Worm (Caenorhabditis elegans) whole organism, L2 larva: ENCODE measurements around the gene F35H8.1.

ENCODE experiments used
- C34F6.9 ChIP-seq: fragments of 150-350 bp; optimal IDR thresholded peaks from 2 replicates; lab custom pipeline; 2014; ENCODE audit warnings: missing biosample characterization, missing genetic modification characterization
- F13H6.1 ChIP-seq: sonication (generic microtip); optimal IDR thresholded peaks from 2 replicates; lab custom pipeline; 2016; ENCODE audit warnings: missing genetic modification characterization, missing compliant biosample characterization
- R02D3.7 ChIP-seq: fragments of 150-350 bp; optimal IDR thresholded peaks from 2 replicates; lab custom pipeline; 2014; ENCODE audit warnings: missing biosample characterization, missing genetic modification characterization
- Y55F3AM.14 ChIP-seq: fragments of 200-800 bp; sonication (Bioruptor generic); optimal IDR thresholded peaks from 2 replicates; lab custom pipeline; 2018; ENCODE audit warnings: mild to moderate bottlenecking, missing genetic modification characterization, missing compliant biosample characterization
- ZK546.5 ChIP-seq: sonication (generic microtip); optimal IDR thresholded peaks from 2 replicates; lab custom pipeline; 2017; ENCODE audit warnings: missing biosample characterization, missing genetic modification characterization
- alr-1 ChIP-seq: fragments of 150-350 bp; optimal IDR thresholded peaks from 2 replicates; lab custom pipeline; 2014; ENCODE audit warnings: missing biosample characterization, missing genetic modification characterization
- aly-2 ChIP-seq: fragments of 150-350 bp; optimal IDR thresholded peaks from 2 replicates; lab custom pipeline; 2014; ENCODE audit warnings: missing biosample characterization, missing genetic modification characterization
- ama-1 ChIP-seq: fragments of 150-350 bp; optimal IDR thresholded peaks from 2 replicates; lab custom pipeline; 2018; ENCODE audit warnings: inconsistent platforms
- blmp-1 ChIP-seq: sonication (generic microtip); optimal IDR thresholded peaks from 2 replicates; lab custom pipeline; 2017; ENCODE audit warnings: missing genetic modification characterization, mild to moderate bottlenecking, missing compliant biosample characterization, antibody characterized with exemption, moderate library complexity; ENCODE audit not compliant: insufficient read depth
- ceh-16 ChIP-seq: fragments of 150-350 bp; optimal IDR thresholded peaks from 2 replicates; lab custom pipeline; 2014; ENCODE audit warnings: missing biosample characterization, missing genetic modification characterization
- crh-2 ChIP-seq: sonication (generic microtip); optimal IDR thresholded peaks from 2 replicates; lab custom pipeline; 2017; ENCODE audit warnings: missing biosample characterization, missing genetic modification characterization
- dmd-4 ChIP-seq: sonication (generic microtip); optimal IDR thresholded peaks from 2 replicates; lab custom pipeline; 2017; ENCODE audit warnings: missing biosample characterization, missing genetic modification characterization
- egl-27 ChIP-seq: sonication (generic microtip); optimal IDR thresholded peaks from 3 replicates; lab custom pipeline; 2017; ENCODE audit warnings: missing biosample characterization, missing genetic modification reagents, missing genetic modification characterization
- elt-1 ChIP-seq: fragments of 150-350 bp; optimal IDR thresholded peaks from 2 replicates; lab custom pipeline; 2014; ENCODE audit warnings: missing biosample characterization, missing genetic modification characterization
- elt-3 ChIP-seq: sonication (generic microtip); optimal IDR thresholded peaks from 2 replicates; lab custom pipeline; 2017; ENCODE audit warnings: missing biosample characterization, missing genetic modification characterization
- fos-1 ChIP-seq: fragments of 150-350 bp; optimal IDR thresholded peaks from 2 replicates; lab custom pipeline; 2014; ENCODE audit warnings: missing biosample characterization, missing genetic modification characterization
- gmeb-1 ChIP-seq: fragments of 150-350 bp; optimal IDR thresholded peaks from 2 replicates; lab custom pipeline; 2014; ENCODE audit warnings: missing biosample characterization, missing genetic modification characterization
- lin-11 ChIP-seq: fragments of 150-350 bp; sonication (generic microtip); optimal IDR thresholded peaks from 2 replicates; lab custom pipeline; 2014; ENCODE audit warnings: missing biosample characterization, missing genetic modification characterization, inconsistent platforms, mixed read lengths
- lin-13 ChIP-seq: fragments of 150-350 bp; optimal IDR thresholded peaks from 2 replicates; lab custom pipeline; 2014; ENCODE audit warnings: missing biosample characterization, missing genetic modification reagents, missing genetic modification characterization
- lin-39 ChIP-seq: fragments of 150-350 bp; optimal IDR thresholded peaks from 2 replicates; lab custom pipeline; 2014; ENCODE audit warnings: missing biosample characterization, missing genetic modification reagents, missing genetic modification characterization
- lsy-2 ChIP-seq, 2 experiments: fragments of 150-350 bp in 1 of 2; sonication (generic microtip) in 1 of 2; optimal IDR thresholded peaks; 2 replicates each; lab custom pipeline; 2014 to 2017; ENCODE audit warnings: missing biosample characterization in 2 of 2, missing genetic modification characterization in 2 of 2
- mab-5 ChIP-seq: fragments of 150-350 bp; optimal IDR thresholded peaks from 2 replicates; lab custom pipeline; 2014; ENCODE audit warnings: missing biosample characterization, missing genetic modification characterization
- mbf-1 ChIP-seq: sonication (generic microtip); optimal IDR thresholded peaks from 2 replicates; lab custom pipeline; 2017; ENCODE audit warnings: missing biosample characterization, missing genetic modification characterization
- mdl-1 ChIP-seq, 2 experiments: fragments of 150-350 bp in 1 of 2; sonication (generic microtip) in 1 of 2; optimal IDR thresholded peaks; 2 replicates each; lab custom pipeline; 2017; ENCODE audit warnings: missing biosample characterization in 2 of 2, missing genetic modification characterization in 2 of 2
- nhr-10 ChIP-seq: sonication (generic microtip); optimal IDR thresholded peaks from 2 replicates; lab custom pipeline; 2017; ENCODE audit warnings: missing biosample characterization, missing genetic modification characterization
- nhr-11 ChIP-seq: fragments of 150-350 bp; optimal IDR thresholded peaks from 2 replicates; lab custom pipeline; 2014; ENCODE audit warnings: missing biosample characterization, missing genetic modification characterization
- nhr-12 ChIP-seq: fragments of 150-350 bp; optimal IDR thresholded peaks from 2 replicates; lab custom pipeline; 2014; ENCODE audit warnings: missing biosample characterization, missing genetic modification characterization
- nhr-129 ChIP-seq: fragments of 150-350 bp; optimal IDR thresholded peaks from 2 replicates; lab custom pipeline; 2014; ENCODE audit warnings: missing biosample characterization, missing genetic modification characterization
- nhr-21 ChIP-seq: fragments of 150-350 bp; optimal IDR thresholded peaks from 2 replicates; lab custom pipeline; 2014; ENCODE audit warnings: missing biosample characterization, missing genetic modification characterization
- nhr-23 ChIP-seq: fragments of 150-350 bp; optimal IDR thresholded peaks from 2 replicates; lab custom pipeline; 2014; ENCODE audit warnings: missing biosample characterization, missing genetic modification reagents, missing genetic modification characterization
- nhr-237 ChIP-seq: fragments of 150-350 bp; optimal IDR thresholded peaks from 2 replicates; lab custom pipeline; 2014; ENCODE audit warnings: missing biosample characterization, missing genetic modification characterization
- nhr-25 ChIP-seq: fragments of 150-350 bp; sonication (generic microtip); optimal IDR thresholded peaks from 3 replicates; lab custom pipeline; 2014; ENCODE audit warnings: missing biosample characterization, missing genetic modification characterization
- nhr-6 ChIP-seq: fragments of 150-350 bp; optimal IDR thresholded peaks from 2 replicates; lab custom pipeline; 2014; ENCODE audit warnings: missing biosample characterization, missing genetic modification characterization
- peb-1 ChIP-seq: fragments of 150-350 bp; optimal IDR thresholded peaks from 2 replicates; lab custom pipeline; 2014; ENCODE audit warnings: missing biosample characterization, missing genetic modification characterization
- sem-4 ChIP-seq: fragments of 150-350 bp; optimal IDR thresholded peaks from 2 replicates; lab custom pipeline; 2014; ENCODE audit warnings: missing biosample characterization, missing genetic modification reagents, missing genetic modification characterization
- skn-1 ChIP-seq: sonication (generic microtip); optimal IDR thresholded peaks from 2 replicates; lab custom pipeline; 2017; ENCODE audit warnings: missing biosample characterization, missing genetic modification characterization
- sma-3 ChIP-seq: sonication (generic microtip); optimal IDR thresholded peaks from 2 replicates; lab custom pipeline; 2016; ENCODE audit warnings: missing genetic modification reagents, missing genetic modification characterization, missing compliant biosample characterization
- sma-9 ChIP-seq, 2 experiments: fragments of 150-350 bp in 1 of 2; sonication (generic microtip) in 1 of 2; optimal IDR thresholded peaks; 2 replicates each; lab custom pipeline; 2014 to 2016; ENCODE audit warnings: missing genetic modification characterization in 2 of 2, mild to moderate bottlenecking in 1 of 2, missing biosample characterization in 1 of 2, missing compliant biosample characterization in 1 of 2, missing genetic modification reagents in 1 of 2, moderate library complexity in 1 of 2
- snpc-4 ChIP-seq: fragments of 150-350 bp; optimal IDR thresholded peaks from 2 replicates; lab custom pipeline; 2014; ENCODE audit warnings: missing biosample characterization, missing genetic modification characterization
- unc-39 ChIP-seq: fragments of 150-350 bp; optimal IDR thresholded peaks from 2 replicates; lab custom pipeline; 2014; ENCODE audit warnings: missing biosample characterization, missing genetic modification characterization
- unc-55 ChIP-seq: fragments of 150-350 bp; sonication (generic microtip); optimal IDR thresholded peaks from 3 replicates; lab custom pipeline; 2014; ENCODE audit warnings: missing biosample characterization, missing genetic modification reagents, missing genetic modification characterization
- unc-62 ChIP-seq: fragments of 150-350 bp; optimal IDR thresholded peaks from 2 replicates; lab custom pipeline; 2014; ENCODE audit warnings: missing biosample characterization, missing genetic modification reagents, missing genetic modification characterization
- zag-1 ChIP-seq: fragments of 150-350 bp; optimal IDR thresholded peaks from 2 replicates; lab custom pipeline; 2014; ENCODE audit warnings: missing biosample characterization, missing genetic modification characterization
- ztf-1 ChIP-seq: fragments of 200-800 bp; sonication (Bioruptor generic); conservative IDR thresholded peaks from 2 replicates; pipeline ENCODE4 v1.3.6; 2022; ENCODE audit warnings: missing genetic modification characterization, missing compliant biosample characterization
- ztf-11 ChIP-seq: sonication (generic microtip); optimal IDR thresholded peaks from 2 replicates; lab custom pipeline; 2017; ENCODE audit warnings: missing biosample characterization, missing genetic modification characterization
- ztf-4 ChIP-seq: fragments of 150-350 bp; optimal IDR thresholded peaks from 2 replicates; lab custom pipeline; 2014; ENCODE audit warnings: missing biosample characterization, missing genetic modification characterization

F35H8.1 gene

DNA sequence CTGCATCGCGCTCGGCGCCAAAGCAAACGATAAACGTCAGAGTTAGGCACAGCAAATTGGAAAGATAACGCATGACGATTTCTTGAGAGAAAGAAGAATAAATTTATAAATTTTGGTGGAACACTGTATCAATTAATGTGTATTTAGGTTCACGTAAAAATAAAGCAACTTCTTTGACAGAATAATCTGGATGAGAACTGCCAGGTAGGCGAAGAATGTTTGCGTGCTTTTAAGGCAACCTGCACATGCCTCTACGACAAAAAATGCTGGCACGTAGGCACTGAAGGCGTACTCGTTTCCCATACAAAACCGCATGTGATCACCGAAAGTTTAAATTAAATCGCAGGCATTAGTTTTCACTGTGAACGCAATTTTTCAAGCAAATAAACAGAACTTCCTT is at the start of gene F35H8.1:
TSS of gene F35H8.1 (minus strand) at position 101 of the 400 bp plus-strand sequence.
- no peak for TF ChIP-seq ceh-16 (tag; lab: Kevin White, UChicago)
- TF ChIP-seq zag-1: no peak
- TF ChIP-seq nhr-237 (tag; lab: Kevin White, UChicago): no peak
- no peak for TF ChIP-seq F13H6.1 (tag; lab: Kevin White, UChicago)
- no peak for TF ChIP-seq nhr-11 (tag; lab: Kevin White, UChicago)
- TF ChIP-seq crh-2 (tag; lab: Kevin White, UChicago): no peak
- no peak for TF ChIP-seq ztf-1
- no peak for TF ChIP-seq lin-39 (tag; lab: Kevin White, UChicago)
- TF ChIP-seq dmd-4: no peak
- TF ChIP-seq Y55F3AM.14: no peak
- no peak for TF ChIP-seq nhr-23
- TF ChIP-seq ztf-11 (tag; lab: Kevin White, UChicago): no peak
- TF ChIP-seq lsy-2 (tag; optimal IDR thresholded peaks at IDR 0.05; lab: Kevin White, UChicago): no peak

DNA sequence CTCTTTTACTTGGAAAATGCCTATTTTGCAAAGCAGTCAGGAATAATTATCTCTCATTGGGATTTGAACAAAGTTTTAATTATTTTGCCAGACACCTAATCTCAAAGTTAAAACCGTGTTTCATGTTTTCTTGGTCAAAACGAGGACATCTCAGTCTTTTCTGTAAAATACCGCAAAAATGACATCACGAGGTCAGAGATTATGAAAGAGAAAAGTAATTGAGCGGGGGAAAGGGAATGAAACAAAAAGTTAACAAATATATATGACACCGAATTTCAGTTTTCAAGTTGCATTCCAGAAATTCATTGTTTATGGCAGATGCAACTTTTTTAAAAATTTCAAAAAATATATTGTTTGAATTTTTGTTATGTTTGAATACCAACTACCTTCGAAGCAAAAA is 49.5 kb upstream of the F35H8.1 start:
- TF ChIP-seq unc-62 (GFP tag; lab: Kevin White, UChicago): no peak
- TF ChIP-seq C34F6.9 (tag; lab: Kevin White, UChicago): no peak
- no peak for TF ChIP-seq egl-27 (tag; lab: Kevin White, UChicago)
- TF ChIP-seq nhr-12 (tag; lab: Kevin White, UChicago): no peak
- peak; percentile 17 for TF ChIP-seq gmeb-1
- TF ChIP-seq peb-1 (tag; lab: Kevin White, UChicago): no peak
- no peak for TF ChIP-seq unc-39 (tag; lab: Kevin White, UChicago)
- no peak for TF ChIP-seq lin-11
- TF ChIP-seq nhr-6 (tag; lab: Kevin White, UChicago): no peak
- no peak for TF ChIP-seq Y55F3AM.14
- no peak for TF ChIP-seq alr-1 (tag; lab: Kevin White, UChicago)
- TF ChIP-seq blmp-1 (tag; lab: Kevin White, UChicago): peak; percentile 45
- no peak for TF ChIP-seq nhr-129 (tag; lab: Kevin White, UChicago)
- peak; percentile 42 for TF ChIP-seq crh-2 (tag; lab: Kevin White, UChicago)
- TF ChIP-seq unc-55 (GFP tag; lab: Kevin White, UChicago): no peak
- TF ChIP-seq ztf-1: no peak
- no peak for TF ChIP-seq aly-2 (tag; lab: Kevin White, UChicago)
- no peak for TF ChIP-seq mab-5 (tag; lab: Kevin White, UChicago)
- no peak for TF ChIP-seq dmd-4
- TF ChIP-seq nhr-11 (tag; lab: Kevin White, UChicago): no peak
- no peak for TF ChIP-seq skn-1
- no peak for TF ChIP-seq R02D3.7 (tag; lab: Kevin White, UChicago)
- TF ChIP-seq sma-9 (GFP tag; optimal IDR thresholded peaks at IDR 0.05; lab: Kevin White, UChicago): peak; percentile 55
- TF ChIP-seq sma-9 (tag; optimal IDR thresholded peaks at IDR 0.05; lab: Kevin White, UChicago): no peak
- TF ChIP-seq lsy-2 (tag; optimal IDR thresholded peaks at IDR 0.05; lab: Kevin White, UChicago): no peak
- TF ChIP-seq F13H6.1 (tag; lab: Kevin White, UChicago): no peak
- TF ChIP-seq fos-1: no peak
- TF ChIP-seq ztf-4 (tag; lab: Kevin White, UChicago): no peak
- TF ChIP-seq mdl-1 (tag; optimal IDR thresholded peaks at IDR 0.05; lab: Kevin White, UChicago): no peak
- no peak for TF ChIP-seq ama-1 (lab: Kevin White, UChicago)
- TF ChIP-seq sma-3: no peak

DNA sequence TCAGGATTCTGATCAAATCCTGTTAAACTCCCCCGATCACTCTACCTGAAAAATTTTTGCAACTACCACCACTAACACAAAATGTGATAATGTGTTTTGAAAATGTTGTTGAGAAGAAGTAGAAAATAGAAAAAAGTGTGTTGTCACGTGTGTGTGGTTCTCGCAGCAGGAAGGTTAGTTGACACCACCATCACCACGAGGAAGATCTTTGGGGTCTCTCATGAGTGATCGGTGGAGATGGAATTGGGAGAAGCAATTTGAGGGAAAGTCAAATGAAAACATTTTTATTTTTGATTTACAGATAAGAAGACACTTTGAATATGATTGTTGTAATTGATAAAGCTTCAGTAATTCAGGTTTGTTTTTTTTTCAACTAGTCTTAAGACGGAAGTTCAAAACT is 48.6 kb upstream of the F35H8.1 start:
- TF ChIP-seq nhr-21 (tag; lab: Kevin White, UChicago) (peak; percentile 12), nhr-23 (no peak), fos-1 (no peak), Y55F3AM.14 (no peak), lin-13 (GFP tag; lab: Kevin White, UChicago) (peak; percentile 9), ama-1 (lab: Kevin White, UChicago) (no peak), mdl-1 (tag; optimal IDR thresholded peaks at IDR 0.05; lab: Kevin White, UChicago) (peak; percentile 3 to 70), elt-3 (no peak), sma-9 (GFP tag; optimal IDR thresholded peaks at IDR 0.05; lab: Kevin White, UChicago) (peak; percentile 87), sma-9 (tag; optimal IDR thresholded peaks at IDR 0.05; lab: Kevin White, UChicago) (no peak), R02D3.7 (tag; lab: Kevin White, UChicago) (no peak), sma-3 (peak; percentile 17), ztf-11 (tag; lab: Kevin White, UChicago) (no peak), aly-2 (tag; lab: Kevin White, UChicago) (no peak), sem-4 (tag; lab: Kevin White, UChicago) (peak; percentile 72), unc-55 (GFP tag; lab: Kevin White, UChicago) (no peak), snpc-4 (no peak), crh-2 (tag; lab: Kevin White, UChicago) (peak; percentile 75), unc-62 (GFP tag; lab: Kevin White, UChicago) (no peak), nhr-10 (tag; lab: Kevin White, UChicago) (no peak), blmp-1 (tag; lab: Kevin White, UChicago) (peak; percentile 68), egl-27 (tag; lab: Kevin White, UChicago) (no peak), ztf-4 (tag; lab: Kevin White, UChicago) (peak; percentile 72), ztf-1 (no peak), lin-39 (tag; lab: Kevin White, UChicago) (no peak), mbf-1 (tag; lab: Kevin White, UChicago) (no peak), mab-5 (tag; lab: Kevin White, UChicago) (no peak), alr-1 (tag; lab: Kevin White, UChicago) (no peak), ceh-16 (tag; lab: Kevin White, UChicago) (no peak), elt-1 (no peak), skn-1 (no peak), unc-39 (tag; lab: Kevin White, UChicago) (no peak), lin-11 (no peak), zag-1 (no peak), nhr-129 (tag; lab: Kevin White, UChicago) (peak; percentile 86), nhr-25 (tag; lab: Kevin White, UChicago) (peak; percentile 86), ZK546.5 (tag; lab: Kevin White, UChicago) (no peak)
